Worm (Caenorhabditis elegans) whole organism, young adult: ENCODE data around the gene F13D2.1.

ENCODE experiments used
- B0261.1 ChIP-seq: sonication (generic microtip); optimal IDR thresholded peaks from 2 replicates; lab custom pipeline; 2016; ENCODE audit warnings: mild to moderate bottlenecking, missing genetic modification characterization, moderate library complexity, missing compliant biosample characterization
- B0336.3 ChIP-seq: fragments of 200-800 bp; sonication (Bioruptor generic); IDR thresholded peaks from 2 replicates; pipeline ENCODE4 v1.3.6; 2022; ENCODE audit warnings: missing genetic modification characterization, missing compliant biosample characterization
- C06A6.2 ChIP-seq: fragments of 200-800 bp; sonication (Bioruptor generic); conservative IDR thresholded peaks from 2 replicates; pipeline ENCODE4 v1.3.6; 2022; ENCODE audit warnings: missing genetic modification characterization, missing compliant biosample characterization
- C17E4.6 ChIP-seq: fragments of 200-800 bp; sonication (Bioruptor generic); IDR thresholded peaks from 2 replicates; pipeline ENCODE4 v1.3.6; 2022; ENCODE audit warnings: missing genetic modification reagents, missing genetic modification characterization, missing compliant biosample characterization
- F39B2.1 ChIP-seq: fragments of 200-800 bp; sonication (Bioruptor generic); IDR thresholded peaks from 2 replicates; pipeline ENCODE4 v1.3.6; 2022; ENCODE audit warnings: missing genetic modification reagents, missing genetic modification characterization, missing compliant biosample characterization
- F55B11.4 ChIP-seq: sonication (generic microtip); optimal IDR thresholded peaks from 2 replicates; lab custom pipeline; 2016; ENCODE audit warnings: missing compliant biosample characterization, missing genetic modification characterization, borderline replicate concordance; ENCODE audit not compliant: insufficient read depth
- T07F8.4 ChIP-seq: sonication (generic microtip); optimal IDR thresholded peaks from 2 replicates; lab custom pipeline; 2016; ENCODE audit warnings: mild to moderate bottlenecking, missing genetic modification characterization, moderate library complexity, missing compliant biosample characterization
- Y53G8AR.9 ChIP-seq: fragments of 200-800 bp; sonication (Bioruptor generic); conservative IDR thresholded peaks from 2 replicates; pipeline ENCODE4 v1.3.6; 2022; ENCODE audit warnings: missing genetic modification reagents, missing genetic modification characterization, missing compliant biosample characterization
- Y79H2A.3 ChIP-seq: fragments of 200-800 bp; sonication (Bioruptor generic); conservative IDR thresholded peaks from 2 replicates; pipeline ENCODE4 v1.3.6; 2022; ENCODE audit warnings: missing genetic modification reagents, missing genetic modification characterization, missing compliant biosample characterization
- Y95B8A.8 ChIP-seq: fragments of 200-800 bp; sonication (Bioruptor generic); IDR thresholded peaks from 2 replicates; pipeline ENCODE4 v1.3.6; 2022; ENCODE audit warnings: missing genetic modification reagents, missing genetic modification characterization, missing compliant biosample characterization
- aptf-2 ChIP-seq: fragments of 200-800 bp; sonication (Bioruptor generic); conservative IDR thresholded peaks from 2 replicates; pipeline ENCODE4 v1.3.6; 2022; ENCODE audit warnings: missing genetic modification reagents, missing genetic modification characterization, missing compliant biosample characterization
- attf-6 ChIP-seq: fragments of 200-800 bp; sonication (Bioruptor generic); IDR thresholded peaks from 2 replicates; pipeline ENCODE4 v1.3.6; 2022; ENCODE audit warnings: missing genetic modification reagents, missing genetic modification characterization, missing compliant biosample characterization
- ccch-3 ChIP-seq: fragments of 200-800 bp; sonication (Bioruptor generic); optimal IDR thresholded peaks from 2 replicates; lab custom pipeline; 2018; ENCODE audit warnings: mild to moderate bottlenecking, missing genetic modification characterization, missing compliant biosample characterization
- cebp-1 ChIP-seq, 2 experiments: fragments of 200-800 bp in 1 of 2; sonication (Bioruptor generic) in 1 of 2; sonication (generic microtip) in 1 of 2; IDR thresholded peaks in 1 of 2; optimal IDR thresholded peaks in 1 of 2; 2 replicates each; pipeline versions ENCODE4 v1.3.6 to Lab custom; 2017 to 2022; ENCODE audit warnings: missing compliant biosample characterization in 2 of 2, missing genetic modification characterization in 2 of 2, mild to moderate bottlenecking in 1 of 2, missing genetic modification reagents in 1 of 2, moderate library complexity in 1 of 2
- cebp-2 ChIP-seq: fragments of 200-800 bp; sonication (Bioruptor generic); IDR thresholded peaks from 2 replicates; pipeline ENCODE4 v1.3.6; 2022; ENCODE audit warnings: missing genetic modification characterization, missing compliant biosample characterization
- ceh-27 ChIP-seq: fragments of 200-800 bp; sonication (Bioruptor generic); optimal IDR thresholded peaks from 2 replicates; lab custom pipeline; 2018; ENCODE audit warnings: mild to moderate bottlenecking, missing genetic modification characterization, moderate library complexity, missing compliant biosample characterization
- die-1 ChIP-seq: sonication (generic microtip); optimal IDR thresholded peaks from 2 replicates; lab custom pipeline; 2016; ENCODE audit warnings: missing genotype, mild to moderate bottlenecking, missing genetic modification characterization, missing compliant biosample characterization
- egl-18 ChIP-seq: fragments of 200-800 bp; sonication (Bioruptor generic); IDR thresholded peaks from 2 replicates; pipeline ENCODE4 v1.3.6; 2022; ENCODE audit warnings: missing genetic modification reagents, missing genetic modification characterization, missing compliant biosample characterization
- gei-17 ChIP-seq: fragments of 200-800 bp; sonication (Bioruptor generic); optimal IDR thresholded peaks from 2 replicates; lab custom pipeline; 2018; ENCODE audit warnings: mild to moderate bottlenecking, missing genetic modification characterization, missing compliant biosample characterization
- hlh-12 ChIP-seq: sonication (generic microtip); optimal IDR thresholded peaks from 2 replicates; lab custom pipeline; 2016; ENCODE audit warnings: missing genetic modification characterization, missing compliant biosample characterization
- hmg-1.2 ChIP-seq: fragments of 200-800 bp; sonication (Bioruptor generic); IDR thresholded peaks from 2 replicates; pipeline ENCODE4 v1.3.6; 2022; ENCODE audit warnings: missing genetic modification reagents, missing genetic modification characterization, missing compliant biosample characterization
- hmg-20 ChIP-seq: fragments of 200-800 bp; sonication (Bioruptor generic); IDR thresholded peaks from 2 replicates; pipeline ENCODE4 v1.3.6; 2022; ENCODE audit warnings: missing genetic modification reagents, missing genetic modification characterization, missing compliant biosample characterization
- lag-1 ChIP-seq: fragments of 200-800 bp; sonication (Bioruptor generic); IDR thresholded peaks from 2 replicates; pipeline ENCODE4 v1.3.6; 2022; ENCODE audit warnings: missing genetic modification reagents, missing genetic modification characterization, missing compliant biosample characterization
- let-607 ChIP-seq, 2 experiments: fragments of 200-800 bp in 1 of 2; sonication (Bioruptor generic) in 1 of 2; sonication (generic microtip) in 1 of 2; optimal IDR thresholded peaks; 2 replicates each; lab custom pipeline; 2016 to 2018; ENCODE audit warnings: mild to moderate bottlenecking in 2 of 2, missing compliant biosample characterization in 2 of 2, missing genetic modification characterization in 2 of 2, moderate library complexity in 2 of 2, missing genotype in 1 of 2
- lin-54 ChIP-seq: fragments of 200-800 bp; sonication (Bioruptor generic); optimal IDR thresholded peaks from 2 replicates; lab custom pipeline; 2018; ENCODE audit warnings: mild to moderate bottlenecking, missing genetic modification characterization, missing compliant biosample characterization
- lsy-27 ChIP-seq: sonication (generic microtip); optimal IDR thresholded peaks from 2 replicates; lab custom pipeline; 2017; ENCODE audit warnings: missing genetic modification characterization, mild to moderate bottlenecking, missing compliant biosample characterization, antibody characterized with exemption, missing genotype, borderline replicate concordance; ENCODE audit not compliant: insufficient read depth
- madf-10 ChIP-seq: sonication (generic microtip); optimal IDR thresholded peaks from 2 replicates; lab custom pipeline; 2016; ENCODE audit warnings: mild to moderate bottlenecking, missing genetic modification characterization, missing compliant biosample characterization
- mcd-1 ChIP-seq: fragments of 200-800 bp; sonication (Bioruptor generic); IDR thresholded peaks from 2 replicates; pipeline ENCODE4 v1.3.6; 2022; ENCODE audit warnings: missing genetic modification reagents, missing genetic modification characterization, missing compliant biosample characterization
- nfya-1 ChIP-seq: sonication (generic microtip); optimal IDR thresholded peaks from 2 replicates; lab custom pipeline; 2017; ENCODE audit warnings: antibody characterized with exemption, missing compliant biosample characterization, missing genetic modification characterization, borderline replicate concordance; ENCODE audit not compliant: insufficient read depth
- nfya-2 ChIP-seq: fragments of 200-800 bp; sonication (Bioruptor generic); IDR thresholded peaks from 2 replicates; pipeline ENCODE4 v1.3.6; 2022; ENCODE audit warnings: missing genetic modification reagents, missing genetic modification characterization, missing compliant biosample characterization
- nfyb-1 ChIP-seq: fragments of 200-800 bp; sonication (Bioruptor generic); IDR thresholded peaks from 2 replicates; pipeline ENCODE4 v1.3.6; 2022; ENCODE audit warnings: missing genetic modification reagents, missing genetic modification characterization, missing compliant biosample characterization
- nhr-80 ChIP-seq: sonication (generic microtip); optimal IDR thresholded peaks from 2 replicates; lab custom pipeline; 2016; ENCODE audit warnings: missing genetic modification characterization, missing compliant biosample characterization
- rec-8 ChIP-seq, 2 experiments: sonication (generic microtip); optimal IDR thresholded peaks; 2 replicates each; lab custom pipeline; 2016; ENCODE audit warnings: mild to moderate bottlenecking in 2 of 2, missing genetic modification characterization in 2 of 2, missing genetic modification reagents in 2 of 2, missing genotype in 2 of 2, missing biosample characterization in 1 of 2, missing compliant biosample characterization in 1 of 2, moderate library complexity in 1 of 2
- somi-1 ChIP-seq: fragments of 200-800 bp; sonication (Bioruptor generic); optimal IDR thresholded peaks from 2 replicates; lab custom pipeline; 2018; ENCODE audit warnings: mild to moderate bottlenecking, missing genetic modification characterization, missing compliant biosample characterization
- unc-62 ChIP-seq: fragments of 150-350 bp; optimal IDR thresholded peaks from 2 replicates; lab custom pipeline; 2014; ENCODE audit warnings: missing biosample characterization, missing genetic modification reagents, missing genetic modification characterization
- ztf-18 ChIP-seq: sonication (generic microtip); optimal IDR thresholded peaks from 2 replicates; lab custom pipeline; 2016; ENCODE audit warnings: missing genotype, mild to moderate bottlenecking, missing genetic modification characterization, missing compliant biosample characterization

F13D2.1 gene

DNA sequence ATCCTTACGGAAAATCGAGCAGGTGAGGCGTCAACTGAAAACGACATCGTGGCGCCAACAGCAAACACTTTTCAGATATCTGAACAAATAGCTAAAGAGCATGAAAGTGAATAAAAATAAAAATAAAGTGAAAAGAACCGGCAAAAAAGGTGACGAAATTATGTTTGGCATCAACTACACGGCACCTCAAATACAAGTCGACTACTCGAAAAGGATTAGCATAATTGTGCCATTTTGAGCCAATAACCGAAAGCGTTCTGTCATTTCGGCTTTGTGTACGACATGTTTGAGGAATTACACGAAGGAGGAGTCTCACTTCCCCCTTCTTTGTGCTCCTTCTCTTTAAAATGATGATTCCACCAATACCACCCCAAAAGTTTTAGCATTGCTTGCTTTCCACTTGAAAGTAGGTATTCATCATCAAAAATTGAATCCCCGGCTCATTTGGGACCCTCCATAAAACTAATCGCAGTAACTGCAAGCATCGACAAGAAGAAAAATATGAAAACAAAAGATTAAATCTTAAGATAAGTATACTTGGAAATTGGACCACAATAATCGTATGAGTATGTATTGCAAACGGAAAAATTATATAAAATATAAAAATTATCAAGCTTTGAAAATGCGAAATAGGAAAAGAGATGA lies 54.5 kb downstream of the F13D2.1 start:
- no peak for TF ChIP-seq rec-8 (tag; optimal IDR thresholded peaks at IDR 0.05; lab: Kevin White, UChicago)
- TF ChIP-seq, all 124 proteins: peak for 0

DNA sequence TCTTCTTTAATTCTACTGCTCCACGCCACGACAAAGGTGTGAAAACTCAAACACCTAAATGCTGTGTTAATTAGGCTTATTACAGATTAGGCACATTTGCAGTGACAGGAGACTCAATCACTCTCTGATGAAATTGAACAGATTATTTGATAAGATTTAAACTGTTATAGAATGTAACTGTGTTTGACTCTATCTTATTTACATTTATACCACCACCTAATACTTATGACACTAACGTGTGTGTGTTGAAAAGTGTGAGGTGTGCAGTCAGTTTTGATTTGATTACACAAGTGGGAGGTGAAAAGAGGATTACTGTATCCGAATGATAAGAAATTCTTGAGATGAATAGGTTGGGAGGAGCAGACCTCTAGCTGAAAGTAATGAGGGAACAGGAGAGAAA lies 57.2 kb downstream of the F13D2.1 start:
- TF ChIP-seq Y53G8AR.9 (GFP tag; lab: Robert Waterston, UW) (no peak), Y79H2A.3 (GFP tag; lab: Robert Waterston, UW) (no peak), nhr-80 (peak; percentile 27), aptf-2 (GFP tag; lab: Robert Waterston, UW) (no peak), B0336.3 (GFP tag; lab: Robert Waterston, UW) (no peak), T07F8.4 (tag; lab: Kevin White, UChicago) (no peak), ztf-18 (tag; lab: Kevin White, UChicago) (no peak), C06A6.2 (no peak)

DNA sequence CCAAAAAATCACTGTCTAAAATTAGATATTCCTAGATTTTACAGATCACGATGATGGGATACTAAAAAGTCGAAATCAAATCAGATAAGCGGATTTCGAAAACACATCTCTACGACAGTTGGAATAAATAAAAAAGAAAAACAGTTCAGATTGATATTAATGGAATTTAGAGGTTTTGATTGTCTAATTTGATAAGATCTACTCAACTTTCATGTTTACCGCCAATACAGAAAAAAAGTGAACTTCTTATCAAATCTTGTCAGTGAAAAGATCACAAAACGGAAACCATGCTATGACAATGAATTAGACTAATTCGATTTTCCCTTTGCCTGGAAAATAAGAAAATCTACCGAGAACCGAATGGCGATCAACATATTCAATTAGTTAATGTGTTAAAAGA lies 63.2 kb downstream of the F13D2.1 start:
- TF ChIP-seq madf-10 (tag; lab: Kevin White, UChicago) = no peak
- no peak for TF ChIP-seq lag-1 (GFP tag; lab: Robert Waterston, UW)
- TF ChIP-seq somi-1 (GFP tag; lab: Kevin White, UChicago) = no peak
- TF ChIP-seq unc-62 (GFP tag; lab: Kevin White, UChicago) = no peak
- no peak for TF ChIP-seq F55B11.4 (tag; lab: Kevin White, UChicago)
- TF ChIP-seq ceh-27 (GFP tag; lab: Kevin White, UChicago) = no peak
- TF ChIP-seq nfyb-1 (GFP tag; lab: Robert Waterston, UW) = no peak
- no peak for TF ChIP-seq ccch-3
- TF ChIP-seq hmg-1.2 (GFP tag; lab: Robert Waterston, UW) = no peak
- no peak for TF ChIP-seq die-1
- no peak for TF ChIP-seq hmg-20 (GFP tag; lab: Robert Waterston, UW)
- no peak for TF ChIP-seq Y95B8A.8 (GFP tag; lab: Robert Waterston, UW)
- no peak for TF ChIP-seq cebp-1 (GFP tag; IDR thresholded peaks at IDR 0.05; lab: Robert Waterston, UW)
- TF ChIP-seq cebp-1 (tag; optimal IDR thresholded peaks at IDR 0.05; lab: Kevin White, UChicago) = no peak
- TF ChIP-seq let-607 (tag; optimal IDR thresholded peaks at IDR 0.05; lab: Kevin White, UChicago) = no peak
- TF ChIP-seq cebp-2 (GFP tag; lab: Robert Waterston, UW) = no peak

DNA sequence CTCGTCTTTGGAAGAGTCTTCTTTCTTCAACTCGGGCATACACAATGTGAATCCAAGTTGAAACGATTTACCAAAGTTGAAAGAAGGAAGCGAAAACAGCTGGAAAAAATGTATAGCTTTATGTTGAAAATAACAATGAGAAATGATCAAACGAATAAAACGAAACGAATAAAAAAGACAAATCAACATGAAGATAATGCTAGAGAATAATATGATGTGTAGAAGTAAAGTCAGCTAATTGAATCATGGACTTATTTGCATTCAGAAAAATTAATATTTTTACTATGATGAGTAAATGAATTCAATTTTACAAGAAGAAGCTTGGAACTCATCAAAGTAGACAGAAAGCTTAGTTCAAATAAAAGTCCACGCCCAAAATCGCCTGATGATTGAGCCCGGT lies 63.9 kb downstream of the F13D2.1 start, which contains the start of gene alr-1:
Gene alr-1 (minus strand): TSS at position 101 of the 400 bp plus-strand sequence.
- TF ChIP-seq mcd-1 = no peak
- TF ChIP-seq gei-17 (GFP tag; lab: Kevin White, UChicago) = no peak
- TF ChIP-seq lsy-27 = no peak
- TF ChIP-seq nfya-1 (tag; lab: Kevin White, UChicago) = no peak
- no peak for TF ChIP-seq lin-54 (GFP tag; lab: Kevin White, UChicago)
- no peak for TF ChIP-seq B0261.1 (tag; lab: Kevin White, UChicago)
- no peak for TF ChIP-seq hlh-12 (tag; lab: Kevin White, UChicago)
- no peak for TF ChIP-seq egl-18 (GFP tag; lab: Robert Waterston, UW)
- no peak for TF ChIP-seq nfya-2 (GFP tag; lab: Robert Waterston, UW)
- no peak for TF ChIP-seq C17E4.6 (GFP tag; lab: Robert Waterston, UW)
- TF ChIP-seq F39B2.1 (GFP tag; lab: Robert Waterston, UW) = no peak
- no peak for TF ChIP-seq attf-6
